Fruit fly (Drosophila melanogaster) whole organism, wandering third instar larva: ENCODE measurements around the gene CG5515.

Experiments
- Abd-B ChIP-seq: fragments of >200 bp; optimal IDR thresholded peaks from 2 replicates; lab custom pipeline; 2017; ENCODE audit warnings: missing biosample characterization, missing genetic modification characterization
- Jra ChIP-seq: sonication (Bioruptor generic); optimal IDR thresholded peaks from 2 replicates; lab custom pipeline; 2016; ENCODE audit warnings: missing biosample characterization, missing genetic modification characterization
- N ChIP-seq: fragments of >200 bp; optimal IDR thresholded peaks from 2 replicates; lab custom pipeline; 2018; ENCODE audit warnings: missing biosample characterization, missing external identifiers, missing genetic modification characterization
- OdsH ChIP-seq: fragments of 200-800 bp; sonication (Bioruptor generic); optimal IDR thresholded peaks from 2 replicates; lab custom pipeline; 2016; ENCODE audit warnings: missing biosample characterization, mild to moderate bottlenecking, missing genetic modification characterization
- fru ChIP-seq: fragments of 200-800 bp; sonication (Bioruptor generic); optimal IDR thresholded peaks from 3 replicates; lab custom pipeline; 2016; ENCODE audit warnings: missing biosample characterization, mild to moderate bottlenecking, missing genetic modification characterization
- rgr ChIP-seq: fragments of 200-800 bp; sonication (Bioruptor generic); optimal IDR thresholded peaks from 3 replicates; lab custom pipeline; 2016; ENCODE audit warnings: missing biosample characterization, mild to moderate bottlenecking, missing genetic modification characterization
- sv ChIP-seq: fragments of 200-800 bp; sonication (Bioruptor generic); optimal IDR thresholded peaks from 3 replicates; lab custom pipeline; 2016; ENCODE audit warnings: missing biosample characterization, missing genetic modification characterization
- tai ChIP-seq: sonication (Bioruptor generic); optimal IDR thresholded peaks from 2 replicates; lab custom pipeline; 2016; ENCODE audit warnings: missing biosample characterization, missing genetic modification characterization

- no peak for TF ChIP-seq tai
- no peak for TF ChIP-seq Abd-B (GFP tag; lab: Kevin White, UChicago)
- TF ChIP-seq OdsH, result no peak
- TF ChIP-seq fru, result no peak
- TF ChIP-seq rgr (GFP tag; lab: Kevin White, UChicago), result no peak
- TF ChIP-seq N (GFP tag; lab: Kevin White, UChicago), result no peak
- TF ChIP-seq Jra, result no peak
- no peak for TF ChIP-seq sv (GFP tag; lab: Kevin White, UChicago)
These were observed 41.2 kb upstream of the CG5515 start, which contains the start of gene Spase22-23 for dm6 chr3R:24229870-24230422.
